Worm (Caenorhabditis elegans) whole organism, young adult: ENCODE measurements around the gene C05A2.4.

Experiments used
- B0019.2 ChIP-seq: fragments of 200-800 bp; sonication (Bioruptor generic); conservative IDR thresholded peaks from 2 replicates; pipeline ENCODE4 v1.3.6; 2022; ENCODE audit warnings: missing genetic modification reagents, missing genetic modification characterization, missing compliant biosample characterization
- C06A6.2 ChIP-seq: fragments of 200-800 bp; sonication (Bioruptor generic); conservative IDR thresholded peaks from 2 replicates; pipeline ENCODE4 v1.3.6; 2022; ENCODE audit warnings: missing genetic modification characterization, missing compliant biosample characterization
- F10E7.11 ChIP-seq: sonication (generic microtip); optimal IDR thresholded peaks from 2 replicates; lab custom pipeline; 2017; ENCODE audit warnings: mild to moderate bottlenecking, missing genetic modification characterization, moderate library complexity, missing compliant biosample characterization
- F22D6.2 ChIP-seq: sonication (generic microtip); optimal IDR thresholded peaks from 2 replicates; lab custom pipeline; 2016; ENCODE audit warnings: mild to moderate bottlenecking, missing genetic modification characterization, missing compliant biosample characterization
- K12H6.12 ChIP-seq: fragments of 200-800 bp; sonication (Bioruptor generic); optimal IDR thresholded peaks from 2 replicates; lab custom pipeline; 2018; ENCODE audit warnings: mild to moderate bottlenecking, missing genetic modification characterization, missing compliant biosample characterization
- T07F8.4 ChIP-seq: sonication (generic microtip); optimal IDR thresholded peaks from 2 replicates; lab custom pipeline; 2016; ENCODE audit warnings: mild to moderate bottlenecking, missing genetic modification characterization, moderate library complexity, missing compliant biosample characterization
- T26A5.8 ChIP-seq: sonication (generic microtip); optimal IDR thresholded peaks from 2 replicates; lab custom pipeline; 2016; ENCODE audit warnings: missing genetic modification characterization, missing compliant biosample characterization
- Y53F4B.3 ChIP-seq: fragments of 200-800 bp; sonication (Bioruptor generic); IDR thresholded peaks from 2 replicates; pipeline ENCODE4 v1.3.6; 2022; ENCODE audit warnings: missing genetic modification reagents, missing genetic modification characterization, missing compliant biosample characterization
- Y56A3A.18 ChIP-seq: fragments of 200-800 bp; sonication (Bioruptor generic); IDR thresholded peaks from 2 replicates; pipeline ENCODE4 v1.3.6; 2022; ENCODE audit warnings: missing genetic modification reagents, missing genetic modification characterization, missing compliant biosample characterization
- Y79H2A.3 ChIP-seq: fragments of 200-800 bp; sonication (Bioruptor generic); conservative IDR thresholded peaks from 2 replicates; pipeline ENCODE4 v1.3.6; 2022; ENCODE audit warnings: missing genetic modification reagents, missing genetic modification characterization, missing compliant biosample characterization
- ZK185.1 ChIP-seq: sonication (generic microtip); optimal IDR thresholded peaks from 2 replicates; lab custom pipeline; 2016; ENCODE audit warnings: mild to moderate bottlenecking, missing genetic modification characterization, missing compliant biosample characterization; ENCODE audit not compliant: poor library complexity, severe bottlenecking
- atf-7 ChIP-seq: sonication (generic microtip); optimal IDR thresholded peaks from 2 replicates; lab custom pipeline; 2017; ENCODE audit warnings: mild to moderate bottlenecking, missing genetic modification characterization, missing compliant biosample characterization
- athp-1 ChIP-seq: sonication (generic microtip); optimal IDR thresholded peaks from 2 replicates; lab custom pipeline; 2017; ENCODE audit warnings: mild to moderate bottlenecking, missing genetic modification characterization, missing compliant biosample characterization
- attf-5 ChIP-seq: fragments of 200-800 bp; sonication (Bioruptor generic); optimal IDR thresholded peaks from 2 replicates; lab custom pipeline; 2018; ENCODE audit warnings: mild to moderate bottlenecking, missing genetic modification characterization, missing compliant biosample characterization
- cebp-1 ChIP-seq, 2 experiments: fragments of 200-800 bp in 1 of 2; sonication (Bioruptor generic) in 1 of 2; sonication (generic microtip) in 1 of 2; IDR thresholded peaks in 1 of 2; optimal IDR thresholded peaks in 1 of 2; 2 replicates each; pipeline versions ENCODE4 v1.3.6 to Lab custom; 2017 to 2022; ENCODE audit warnings: missing compliant biosample characterization in 2 of 2, missing genetic modification characterization in 2 of 2, mild to moderate bottlenecking in 1 of 2, missing genetic modification reagents in 1 of 2, moderate library complexity in 1 of 2
- ceh-58 ChIP-seq: fragments of 200-800 bp; sonication (Bioruptor generic); IDR thresholded peaks from 2 replicates; pipeline ENCODE4 v1.3.6; 2022; ENCODE audit warnings: missing genetic modification characterization, missing compliant biosample characterization
- dpff-1 ChIP-seq: sonication (generic microtip); optimal IDR thresholded peaks from 2 replicates; lab custom pipeline; 2017; ENCODE audit warnings: mild to moderate bottlenecking, missing genetic modification characterization, missing compliant biosample characterization
- dpl-1 ChIP-seq: fragments of 150-350 bp; optimal IDR thresholded peaks from 2 replicates; lab custom pipeline; 2014; ENCODE audit warnings: missing biosample characterization, missing genetic modification reagents, missing genetic modification characterization
- efl-1 ChIP-seq: fragments of 150-350 bp; optimal IDR thresholded peaks from 2 replicates; lab custom pipeline; 2014; ENCODE audit warnings: missing biosample characterization, missing genetic modification reagents, missing genetic modification characterization
- egl-18 ChIP-seq: fragments of 200-800 bp; sonication (Bioruptor generic); IDR thresholded peaks from 2 replicates; pipeline ENCODE4 v1.3.6; 2022; ENCODE audit warnings: missing genetic modification reagents, missing genetic modification characterization, missing compliant biosample characterization
- ekl-4 ChIP-seq: fragments of 200-800 bp; sonication (Bioruptor generic); IDR thresholded peaks from 2 replicates; pipeline ENCODE4 v1.3.6; 2022; ENCODE audit warnings: missing genetic modification reagents, missing genetic modification characterization, missing compliant biosample characterization
- ets-4 ChIP-seq: fragments of 200-800 bp; sonication (Bioruptor generic); optimal IDR thresholded peaks from 2 replicates; lab custom pipeline; 2018; ENCODE audit warnings: mild to moderate bottlenecking, missing genetic modification characterization, missing compliant biosample characterization
- hmg-1.2 ChIP-seq: fragments of 200-800 bp; sonication (Bioruptor generic); IDR thresholded peaks from 2 replicates; pipeline ENCODE4 v1.3.6; 2022; ENCODE audit warnings: missing genetic modification reagents, missing genetic modification characterization, missing compliant biosample characterization
- let-607 ChIP-seq, 2 experiments: fragments of 200-800 bp in 1 of 2; sonication (Bioruptor generic) in 1 of 2; sonication (generic microtip) in 1 of 2; optimal IDR thresholded peaks; 2 replicates each; lab custom pipeline; 2016 to 2018; ENCODE audit warnings: mild to moderate bottlenecking in 2 of 2, missing compliant biosample characterization in 2 of 2, missing genetic modification characterization in 2 of 2, moderate library complexity in 2 of 2, missing genotype in 1 of 2
- lin-35 ChIP-seq, 3 experiments: fragments of 150-350 bp in 2 of 3; sonication (generic microtip) in 1 of 3; optimal IDR thresholded peaks; 2 replicates each; lab custom pipeline; 2014 to 2018; ENCODE audit warnings: missing biosample characterization in 3 of 3, missing genetic modification characterization in 3 of 3, missing genetic modification reagents in 3 of 3
- lsl-1 ChIP-seq: fragments of 200-800 bp; sonication (Bioruptor generic); optimal IDR thresholded peaks from 2 replicates; lab custom pipeline; 2018; ENCODE audit warnings: mild to moderate bottlenecking, missing genetic modification characterization, moderate library complexity, missing compliant biosample characterization
- madf-3 ChIP-seq: fragments of 200-800 bp; sonication (Bioruptor generic); IDR thresholded peaks from 2 replicates; pipeline ENCODE4 v1.3.6; 2022; ENCODE audit warnings: missing genetic modification reagents, missing genetic modification characterization, missing compliant biosample characterization
- nfya-2 ChIP-seq: fragments of 200-800 bp; sonication (Bioruptor generic); IDR thresholded peaks from 2 replicates; pipeline ENCODE4 v1.3.6; 2022; ENCODE audit warnings: missing genetic modification reagents, missing genetic modification characterization, missing compliant biosample characterization
- pbrm-1 ChIP-seq: fragments of 200-800 bp; sonication (Bioruptor generic); IDR thresholded peaks from 2 replicates; pipeline ENCODE4 v1.3.6; 2022; ENCODE audit warnings: missing genetic modification reagents, missing genetic modification characterization, missing compliant biosample characterization
- rpc-1 ChIP-seq, 2 experiments: fragments of 150-350 bp in 1 of 2; sonication (generic microtip) in 1 of 2; optimal IDR thresholded peaks; 2 replicates each; lab custom pipeline; 2014 to 2018; ENCODE audit warnings: missing biosample characterization in 1 of 2, missing genetic modification characterization in 1 of 2, missing genetic modification reagents in 1 of 2, missing genotype in 1 of 2
- sea-2 ChIP-seq: fragments of 200-800 bp; sonication (Bioruptor generic); IDR thresholded peaks from 2 replicates; pipeline ENCODE4 v1.3.6; 2022; ENCODE audit warnings: missing genetic modification characterization, missing compliant biosample characterization
- sptf-2 ChIP-seq: fragments of 200-800 bp; sonication (Bioruptor generic); optimal IDR thresholded peaks from 2 replicates; lab custom pipeline; 2018; ENCODE audit warnings: mild to moderate bottlenecking, missing genetic modification characterization, missing compliant biosample characterization
- tbp1 ChIP-seq: fragments of 200-800 bp; sonication (Bioruptor generic); optimal IDR thresholded peaks from 2 replicates; lab custom pipeline; 2018; ENCODE audit warnings: mild to moderate bottlenecking, missing genetic modification characterization, missing compliant biosample characterization
- tbx-9 ChIP-seq: sonication (generic microtip); optimal IDR thresholded peaks from 2 replicates; lab custom pipeline; 2016; ENCODE audit warnings: borderline replicate concordance, missing genetic modification characterization, inconsistent platforms, missing compliant biosample characterization
- ztf-22 ChIP-seq: fragments of 200-800 bp; sonication (Bioruptor generic); optimal IDR thresholded peaks from 2 replicates; lab custom pipeline; 2018; ENCODE audit warnings: mild to moderate bottlenecking, missing genetic modification characterization, moderate library complexity, missing compliant biosample characterization

The C05A2.4 gene

DNA sequence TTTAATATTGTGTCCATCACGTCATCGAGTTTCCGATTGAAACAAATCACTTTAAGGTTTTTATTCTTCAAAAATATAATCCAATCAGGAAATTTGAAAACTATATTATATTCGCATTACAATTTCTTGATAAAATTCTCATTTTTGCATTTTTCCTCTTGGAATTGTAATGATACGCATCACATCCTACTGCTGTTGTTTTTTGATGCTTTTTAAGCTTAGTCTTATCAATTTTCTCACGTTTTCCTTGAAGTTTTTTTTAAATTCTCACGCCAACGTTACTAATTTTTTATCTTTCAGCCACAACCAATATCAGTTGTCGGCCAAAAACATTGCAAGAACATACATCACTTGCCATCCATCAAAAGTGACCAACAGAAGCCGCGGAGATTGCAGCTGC lies 13.2 kb upstream of the C05A2.4 start, which contains the start of gene gsp-1:
Gene gsp-1 (plus strand): TSS at position 301 of the 400 bp plus-strand sequence.
- TF ChIP-seq K12H6.12 (tag; lab: Kevin White, UChicago) (no peak), tbx-9 (tag; lab: Kevin White, UChicago) (no peak), cebp-1 (GFP tag; IDR thresholded peaks at IDR 0.05; lab: Robert Waterston, UW) (no peak), cebp-1 (tag; optimal IDR thresholded peaks at IDR 0.05; lab: Kevin White, UChicago) (no peak), dpff-1 (tag; lab: Kevin White, UChicago) (no peak), egl-18 (GFP tag; lab: Robert Waterston, UW) (no peak), Y79H2A.3 (GFP tag; lab: Robert Waterston, UW) (no peak), athp-1 (tag; lab: Kevin White, UChicago) (no peak), T26A5.8 (no peak)
- TF ChIP-seq, all 124 proteins: peak for 0

DNA sequence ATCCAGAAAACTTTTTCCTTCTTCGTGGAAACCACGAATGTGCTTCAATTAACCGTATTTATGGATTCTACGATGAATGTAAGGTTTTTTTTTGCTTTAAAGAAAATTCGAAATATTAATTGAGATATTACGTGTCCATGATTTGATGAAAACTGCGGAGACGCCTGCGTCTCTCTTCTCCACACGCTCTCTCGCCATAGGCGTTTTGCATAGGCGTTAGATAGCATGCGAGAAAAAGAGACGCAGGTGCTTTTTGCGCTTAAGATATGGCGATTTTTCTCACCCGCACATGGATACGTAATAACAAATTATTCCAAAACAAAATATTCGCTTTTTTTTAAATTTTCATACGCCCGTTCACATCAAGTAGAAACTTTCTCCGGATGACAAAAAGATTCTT lies 11.8 kb upstream of the C05A2.4 start:
- TF ChIP-seq hmg-1.2 (GFP tag; lab: Robert Waterston, UW) (peak; percentile 90), lin-35 (GFP tag; optimal IDR thresholded peaks at IDR 0.05; lab: Kevin White, UChicago) (no peak)

DNA sequence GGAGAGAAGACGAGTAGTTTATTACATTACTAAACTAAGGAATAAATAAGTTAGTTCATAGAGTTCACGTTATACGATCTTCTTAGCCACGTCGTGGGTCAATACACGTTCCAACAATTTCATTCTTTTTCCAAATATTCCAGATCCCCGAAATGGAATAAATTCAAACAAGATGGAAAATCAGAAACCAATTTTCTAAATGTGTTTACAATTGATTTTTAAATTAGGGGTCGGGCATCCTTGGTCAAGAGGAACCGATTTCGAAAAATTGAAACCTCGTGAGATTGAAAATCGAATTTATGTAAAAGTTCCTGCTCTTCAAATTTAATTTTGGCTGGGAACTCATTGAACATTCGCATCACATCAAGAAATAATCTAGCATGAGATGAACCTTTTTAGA lies 10.5 kb upstream of the C05A2.4 start:
- TF ChIP-seq atf-7 (tag; lab: Kevin White, UChicago): no peak

DNA sequence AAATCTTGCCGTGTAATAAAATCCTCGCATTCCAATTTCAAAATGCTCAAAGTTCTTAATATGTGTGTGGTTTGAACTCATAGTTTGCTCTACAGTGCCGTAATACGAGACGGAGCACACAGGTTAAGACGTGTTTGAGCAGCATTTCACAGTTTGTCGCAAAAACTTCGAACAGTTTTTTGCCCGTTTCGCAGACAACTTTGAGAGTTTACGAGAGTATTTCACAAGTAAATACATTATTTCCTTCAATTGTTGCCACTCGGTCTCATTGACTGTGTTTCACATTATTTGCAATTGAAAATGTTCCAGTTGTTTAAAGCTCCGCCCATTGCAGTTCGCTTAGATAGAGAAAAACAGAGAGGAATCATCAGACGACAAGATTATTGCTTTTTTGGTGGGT lies 7.7 kb upstream of the C05A2.4 start, which contains the start of gene F29F11.20:
Gene F29F11.20 (plus strand): TSS at position 301 of the 400 bp plus-strand sequence.
- no peak for TF ChIP-seq ekl-4 (GFP tag; lab: Robert Waterston, UW)
- TF ChIP-seq attf-5 (GFP tag; lab: Kevin White, UChicago): no peak
- TF ChIP-seq Y79H2A.3 (GFP tag; lab: Robert Waterston, UW): no peak
- TF ChIP-seq cebp-1 (GFP tag; IDR thresholded peaks at IDR 0.05; lab: Robert Waterston, UW): no peak
- no peak for TF ChIP-seq cebp-1 (tag; optimal IDR thresholded peaks at IDR 0.05; lab: Kevin White, UChicago)
- TF ChIP-seq dpl-1 (GFP tag; lab: Kevin White, UChicago): no peak
- no peak for TF ChIP-seq ceh-58 (GFP tag; lab: Robert Waterston, UW)
- TF ChIP-seq let-607 (tag; optimal IDR thresholded peaks at IDR 0.05; lab: Kevin White, UChicago): no peak
- no peak for TF ChIP-seq egl-18 (GFP tag; lab: Robert Waterston, UW)
- no peak for TF ChIP-seq athp-1 (tag; lab: Kevin White, UChicago)
- TF ChIP-seq, all 124 proteins: peak for 0

DNA sequence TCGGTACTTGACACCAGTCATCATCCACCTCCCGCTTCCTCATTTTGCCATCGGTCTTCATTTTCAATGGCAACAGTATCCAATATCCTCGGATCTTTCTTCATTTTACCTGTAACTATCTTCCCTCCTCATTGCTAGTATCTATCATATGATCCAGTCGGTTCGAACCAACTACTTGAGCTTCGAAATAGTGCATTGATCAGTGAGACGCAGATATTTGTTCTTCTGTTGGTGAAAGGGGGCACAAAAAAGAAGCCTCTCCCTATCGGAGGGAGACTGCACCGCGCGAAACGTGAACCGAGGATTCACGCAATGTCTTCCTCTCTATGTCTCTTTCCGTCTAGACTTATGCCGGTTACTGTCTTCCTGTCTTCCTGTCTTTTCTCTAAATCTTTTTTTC lies 4.0 kb upstream of the C05A2.4 start:
- TF ChIP-seq hmg-1.2 (GFP tag; lab: Robert Waterston, UW): peak; percentile 7; the same call in 1 of the 2 replicates
- no peak for TF ChIP-seq T07F8.4 (tag; lab: Kevin White, UChicago)
- TF ChIP-seq, all 124 proteins: peak for 1

DNA sequence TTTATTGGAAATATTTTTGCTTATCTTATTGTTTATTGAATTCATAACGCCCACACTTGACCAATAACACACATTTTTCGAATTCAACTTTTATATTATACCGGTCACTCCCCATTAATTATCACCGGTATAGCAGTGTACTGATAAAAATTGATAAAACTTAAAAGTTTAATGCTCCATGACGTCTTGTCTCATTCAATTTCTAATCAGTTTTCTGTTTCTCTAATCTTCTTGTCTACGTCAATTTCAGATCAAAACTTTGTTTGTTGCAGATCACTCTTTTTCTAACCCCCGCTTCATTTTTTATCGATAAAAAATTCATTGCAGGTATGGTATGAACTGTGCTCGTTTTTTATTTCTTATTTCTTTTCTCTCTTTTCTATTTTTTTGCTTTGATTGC lies 1.5 kb upstream of the C05A2.4 start:
- TF ChIP-seq B0019.2 (GFP tag; lab: Robert Waterston, UW) (no peak), sea-2 (no peak), Y53F4B.3 (GFP tag; lab: Robert Waterston, UW) (no peak), ets-4 (GFP tag; lab: Kevin White, UChicago) (peak; percentile 30), pbrm-1 (GFP tag; lab: Robert Waterston, UW) (no peak), Y56A3A.18 (no peak), nfya-2 (GFP tag; lab: Robert Waterston, UW) (no peak), ekl-4 (GFP tag; lab: Robert Waterston, UW) (no peak), lsl-1 (GFP tag; lab: Kevin White, UChicago) (no peak), ceh-58 (GFP tag; lab: Robert Waterston, UW) (no peak), sptf-2 (GFP tag; lab: Kevin White, UChicago) (no peak), tbp1 (GFP tag; lab: Kevin White, UChicago) (peak; percentile 9), ztf-22 (peak; percentile 56), F10E7.11 (no peak), Y79H2A.3 (GFP tag; lab: Robert Waterston, UW) (no peak), madf-3 (GFP tag; lab: Robert Waterston, UW) (no peak), efl-1 (GFP tag; lab: Kevin White, UChicago) (no peak), F22D6.2 (tag; lab: Kevin White, UChicago) (no peak), ZK185.1 (tag; lab: Kevin White, UChicago) (no peak), let-607 (tag; optimal IDR thresholded peaks at IDR 0.05; lab: Kevin White, UChicago) (peak in 1 of 2 experiments; percentile 27), rpc-1 (optimal IDR thresholded peaks at IDR 0.05; lab: Kevin White, UChicago) (no peak), rpc-1 (tag; optimal IDR thresholded peaks at IDR 0.05; lab: Kevin White, UChicago) (no peak), C06A6.2 (GFP tag; lab: Robert Waterston, UW) (no peak), cebp-1 (GFP tag; IDR thresholded peaks at IDR 0.05; lab: Robert Waterston, UW) (no peak), cebp-1 (tag; optimal IDR thresholded peaks at IDR 0.05; lab: Kevin White, UChicago) (peak; percentile 51), atf-7 (tag; lab: Kevin White, UChicago) (peak; percentile 75)
